Worm (Caenorhabditis elegans) whole organism, L1 larva: ENCODE results near the gene bub-3.

ENCODE experiments used
- fkh-4 ChIP-seq: sonication (generic microtip); optimal IDR thresholded peaks from 2 replicates; lab custom pipeline; 2016; ENCODE audit warnings: missing compliant biosample characterization, missing genetic modification characterization, borderline replicate concordance
- nhr-237 ChIP-seq: fragments of 150-350 bp; optimal IDR thresholded peaks from 2 replicates; lab custom pipeline; 2014; ENCODE audit warnings: missing biosample characterization, missing genetic modification characterization

DNA sequence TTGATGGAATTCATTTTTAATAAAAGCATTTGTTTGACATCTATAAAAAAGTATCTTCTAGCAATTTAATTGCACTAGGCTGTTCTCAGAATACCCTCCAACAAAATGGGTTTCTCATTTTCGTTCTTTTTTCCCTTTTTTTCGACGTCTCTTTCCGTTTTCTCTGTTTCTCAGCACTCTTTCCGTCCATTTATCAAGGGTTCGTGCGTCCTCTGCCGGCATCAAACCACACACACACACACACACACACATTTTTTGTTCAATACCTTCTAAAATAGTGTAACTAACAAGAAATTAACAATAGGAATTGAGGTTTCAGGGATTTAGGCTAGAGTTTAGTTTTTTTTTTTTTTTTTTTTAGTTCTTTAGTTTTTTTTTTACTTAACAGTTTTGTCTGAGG is 30.4 kb downstream of the bub-3 start:
- no peak for TF ChIP-seq fkh-4 (tag; lab: Kevin White, UChicago)
- no peak for TF ChIP-seq nhr-237 (tag; lab: Kevin White, UChicago)
